Fruit fly (Drosophila melanogaster) S2 (cell line): Measurements from ENCODE around the gene TwdlM.

Source experiments
- CG8478 ChIP-seq: fragments of >200 bp; optimal IDR thresholded peaks from 2 replicates; lab custom pipeline; 2018
- CTCF ChIP-seq, 2 experiments: fragments of >200 bp; optimal IDR thresholded peaks; 2 replicates each; lab custom pipeline; 2018

TwdlM gene

DNA sequence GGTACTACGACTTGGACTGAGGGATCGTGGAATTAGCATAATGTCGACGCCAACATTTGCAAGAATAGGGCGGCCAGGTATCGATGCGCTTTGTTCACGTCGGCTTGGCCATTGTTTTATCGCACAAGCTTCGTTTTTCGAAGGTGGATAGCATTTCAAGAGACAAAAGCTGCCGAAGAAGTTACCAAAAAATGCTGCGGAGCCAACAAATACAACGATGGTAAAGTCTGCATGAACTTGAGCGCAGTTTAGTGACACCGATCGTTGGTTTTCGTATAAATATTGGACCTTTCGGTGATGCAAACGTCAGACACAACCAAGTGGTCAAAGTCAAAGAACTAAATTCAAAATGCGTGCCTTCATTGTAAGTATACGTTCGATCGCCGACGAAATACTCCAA is at the start of gene TwdlM:
TwdlM (plus strand) TSS at position 301 of the 400 bp plus-strand sequence.
- TF ChIP-seq CTCF (optimal IDR thresholded peaks at IDR 0.05; lab: Kevin White, UChicago), result no peak

DNA sequence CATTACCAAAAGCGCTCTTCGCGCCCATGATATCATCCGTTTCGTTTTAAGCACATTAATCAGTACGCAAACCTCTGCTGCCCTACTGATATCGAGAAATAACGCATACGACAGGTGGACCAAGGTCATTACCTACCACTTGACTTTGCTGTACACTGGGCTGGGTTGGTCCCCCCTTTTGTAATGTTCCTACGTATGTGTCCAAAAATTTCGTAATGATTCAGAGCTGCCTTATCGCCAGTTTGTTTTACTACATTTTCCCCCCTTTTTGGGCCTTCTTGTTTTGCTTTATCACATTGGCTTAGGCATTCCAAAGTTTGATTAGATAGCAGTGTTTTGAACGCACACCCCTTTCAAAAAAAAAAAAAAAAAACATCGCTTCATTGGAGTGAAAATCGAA is 48.5 kb upstream of the TwdlM start:
- no peak for TF ChIP-seq CG8478
- TF ChIP-seq CTCF (optimal IDR thresholded peaks at IDR 0.05; lab: Kevin White, UChicago), result no peak

DNA sequence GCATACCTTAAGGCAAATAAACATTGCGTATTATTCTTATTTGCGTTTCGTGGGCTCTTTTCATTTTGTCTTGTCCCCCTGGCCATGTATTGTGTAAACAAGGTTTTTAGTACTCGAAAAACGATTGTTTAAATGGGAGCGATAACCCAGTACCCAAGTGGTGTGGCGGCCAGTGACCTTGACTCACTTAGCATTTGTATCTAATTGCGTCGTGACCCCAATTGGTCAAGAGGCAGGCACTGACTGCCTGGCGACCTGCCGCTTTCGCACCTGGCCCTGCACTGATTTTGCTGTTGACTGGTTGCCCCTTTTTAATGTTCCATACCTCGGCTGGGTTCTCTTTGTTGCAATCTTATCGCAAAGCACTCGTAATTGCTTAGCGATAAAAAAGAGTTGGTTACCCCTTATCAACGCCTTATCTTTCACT is 30.7 kb upstream of the TwdlM start:
- TF ChIP-seq CTCF (optimal IDR thresholded peaks at IDR 0.05; lab: Kevin White, UChicago), result no peak
- TF ChIP-seq CG8478, result no peak

DNA sequence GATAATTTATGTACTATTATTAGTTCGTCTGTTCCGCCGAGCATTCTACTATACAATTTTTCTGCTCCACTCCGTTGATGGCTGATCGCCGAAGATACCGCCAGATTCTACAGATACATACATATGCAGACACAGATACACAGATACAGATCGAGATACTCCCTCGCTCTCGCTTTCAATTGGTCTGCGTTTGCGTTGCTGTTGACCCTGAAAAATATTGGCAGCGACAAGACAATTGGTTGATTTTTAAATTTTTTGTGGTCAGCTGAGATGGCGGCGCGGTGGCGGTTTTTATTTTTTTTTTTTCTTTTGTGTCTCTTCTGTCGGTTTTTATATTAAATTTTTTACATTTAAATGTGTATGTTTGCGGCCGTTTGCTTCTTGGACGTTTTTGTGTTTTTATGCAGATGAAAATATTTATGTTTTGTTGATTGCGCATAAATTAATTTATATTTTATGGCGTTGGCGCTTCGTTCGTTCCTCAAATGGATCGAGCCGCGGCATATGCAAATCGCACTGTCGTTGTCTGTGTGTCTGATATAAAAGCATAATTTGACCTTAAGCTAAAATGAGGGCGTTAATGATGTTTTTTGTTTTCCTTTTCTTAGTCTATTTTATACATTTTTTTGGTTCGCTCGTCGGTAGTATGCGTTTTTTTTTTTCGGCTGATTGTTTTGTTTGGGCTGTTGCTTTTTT is 24.9 kb upstream of the TwdlM start:
- no peak for TF ChIP-seq CG8478

DNA sequence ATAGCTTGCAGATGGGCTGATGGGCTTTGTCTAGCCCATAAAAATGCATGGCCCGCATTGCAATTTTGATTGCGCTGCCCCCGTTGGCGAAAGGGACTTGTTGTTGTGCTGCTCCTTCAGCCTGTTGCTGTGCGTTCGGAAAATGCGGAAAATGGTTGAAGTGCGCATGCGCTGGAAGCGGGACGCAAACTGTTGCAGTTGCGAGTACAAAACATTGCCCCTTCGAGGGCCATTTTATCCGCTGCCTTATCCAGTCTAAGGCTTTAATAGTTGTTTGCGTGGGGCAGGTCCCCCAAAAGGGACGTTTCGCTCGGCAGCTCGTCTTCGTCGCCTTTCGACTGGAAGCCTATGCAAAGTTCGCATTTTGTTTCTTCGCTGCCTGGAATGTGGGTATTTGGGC is 12.4 kb upstream of the TwdlM start:
- TF ChIP-seq CTCF (optimal IDR thresholded peaks at IDR 0.05; lab: Kevin White, UChicago), result no peak

DNA sequence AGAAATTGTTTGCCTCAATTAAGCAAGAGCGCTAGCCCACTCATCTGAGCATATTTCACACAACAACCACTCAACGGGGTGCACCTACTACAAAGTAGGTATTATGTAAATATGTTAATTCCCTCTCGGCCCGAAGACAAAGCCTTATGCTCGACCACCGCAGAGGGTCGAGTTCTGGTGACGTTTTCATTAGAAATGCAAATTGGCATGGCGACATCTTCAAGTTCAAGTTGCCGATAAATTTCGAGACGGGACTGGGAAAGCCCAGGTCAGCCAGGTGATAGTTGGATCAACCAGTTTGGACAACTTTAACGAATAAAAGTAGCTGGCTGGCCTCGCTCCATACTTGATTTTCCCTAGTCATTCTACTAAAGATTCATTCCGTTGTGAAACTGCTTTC is 3.5 kb upstream of the TwdlM start:
- TF ChIP-seq CG8478 (no peak), CTCF (optimal IDR thresholded peaks at IDR 0.05; lab: Kevin White, UChicago) (no peak)

DNA sequence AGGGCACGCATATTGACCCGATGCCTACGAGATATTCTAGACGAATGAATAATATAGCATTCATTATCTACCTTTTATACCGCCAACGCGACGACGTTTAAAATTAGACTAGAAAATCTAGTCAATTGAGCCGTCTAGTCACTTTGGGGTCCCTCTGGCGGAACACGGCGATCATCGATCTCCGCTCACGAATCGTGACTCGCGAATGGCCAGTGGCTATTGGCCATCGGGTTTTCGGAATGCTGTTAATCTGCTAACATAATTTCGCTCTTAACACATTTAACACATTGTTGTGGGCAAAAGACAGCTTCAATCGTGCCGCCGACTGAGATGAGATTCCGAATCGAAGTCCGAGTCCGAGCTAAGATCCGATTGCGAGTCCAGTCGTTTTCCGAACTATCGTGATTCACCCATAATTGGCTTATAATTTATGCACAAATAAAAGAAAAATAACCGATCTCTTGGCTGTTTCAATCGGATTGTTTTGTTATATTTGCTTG is 2.4 kb downstream of the TwdlM start, which contains the start of gene TwdlP:
TwdlP (minus strand) TSS at position 51 of the 500 bp plus-strand sequence.
- TF ChIP-seq CTCF (optimal IDR thresholded peaks at IDR 0.05; lab: Kevin White, UChicago), result no peak
- no peak for TF ChIP-seq CG8478

DNA sequence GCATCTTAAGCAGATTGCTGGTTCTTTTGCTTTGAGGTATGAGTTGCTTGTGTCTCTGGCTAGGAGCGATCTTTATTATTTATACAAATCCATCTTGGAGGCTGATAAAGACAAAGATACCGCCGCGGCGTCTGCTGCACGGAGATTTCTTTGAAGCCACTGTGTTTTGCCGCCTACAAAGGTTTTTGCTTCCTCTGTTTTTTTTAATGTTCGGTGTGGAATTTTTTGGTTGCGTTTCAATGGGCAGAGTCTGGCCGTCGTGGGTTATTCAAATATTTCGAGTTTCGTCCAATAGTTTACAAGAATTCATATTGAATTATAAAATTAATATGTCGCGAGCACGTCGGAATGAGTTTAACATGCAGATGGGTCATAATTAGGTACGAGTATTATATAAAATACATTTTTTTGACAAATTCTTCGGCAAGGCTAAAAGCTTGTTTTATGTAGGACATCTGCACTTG is 4.6 kb downstream of the TwdlM start, which contains the start of gene TwdlB:
TwdlB (minus strand) TSS at position 51 of the 464 bp plus-strand sequence.
- no peak for TF ChIP-seq CTCF (optimal IDR thresholded peaks at IDR 0.05; lab: Kevin White, UChicago)
- TF ChIP-seq CG8478, result no peak

DNA sequence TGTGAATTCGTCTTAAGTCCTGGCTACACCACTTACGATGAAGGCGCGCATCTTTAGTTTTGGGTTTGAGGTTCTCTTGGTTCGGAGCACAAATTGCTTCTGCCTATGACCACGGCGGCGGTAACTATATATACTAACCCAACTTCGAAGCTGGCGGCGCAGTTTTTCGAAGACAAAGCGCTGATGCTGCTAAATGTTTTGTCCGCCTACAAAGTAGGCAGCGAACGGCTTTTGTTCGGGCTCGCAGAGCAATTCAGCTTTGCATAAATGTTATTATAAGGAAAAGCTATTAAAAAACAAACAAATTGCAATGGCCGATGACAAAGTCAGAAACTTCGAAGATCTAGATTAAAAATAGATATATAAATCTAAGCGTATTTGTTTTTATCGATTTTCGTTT is 6.6 kb downstream of the TwdlM start, which contains the start of gene TwdlL:
TwdlL (minus strand) TSS at position 101 of the 400 bp plus-strand sequence.
- TF ChIP-seq CTCF (optimal IDR thresholded peaks at IDR 0.05; lab: Kevin White, UChicago) (no peak), CG8478 (no peak)

DNA sequence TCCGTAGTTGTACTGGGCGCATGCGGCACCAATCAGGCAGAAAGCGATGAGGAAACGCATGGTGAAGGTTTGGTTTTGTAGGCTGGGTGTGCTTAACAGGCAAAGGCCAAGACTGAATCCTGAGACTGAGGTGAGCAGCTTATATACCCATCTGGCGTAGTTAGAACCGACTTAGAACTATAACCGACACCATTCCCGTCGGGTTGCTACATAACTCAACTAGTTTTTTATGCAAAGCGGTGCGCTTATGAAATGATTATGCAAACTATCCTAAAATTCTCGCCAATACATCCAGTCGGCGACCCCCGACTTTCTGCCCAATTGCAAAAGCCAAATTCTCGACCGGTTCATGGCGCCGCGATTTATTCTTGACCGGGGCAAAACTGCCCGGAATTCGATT is 7.7 kb downstream of the TwdlM start, which contains the start of gene TwdlO:
TwdlO (minus strand) TSS at position 101 of the 400 bp plus-strand sequence.
- TF ChIP-seq CG8478 (no peak), CTCF (optimal IDR thresholded peaks at IDR 0.05; lab: Kevin White, UChicago) (no peak)

DNA sequence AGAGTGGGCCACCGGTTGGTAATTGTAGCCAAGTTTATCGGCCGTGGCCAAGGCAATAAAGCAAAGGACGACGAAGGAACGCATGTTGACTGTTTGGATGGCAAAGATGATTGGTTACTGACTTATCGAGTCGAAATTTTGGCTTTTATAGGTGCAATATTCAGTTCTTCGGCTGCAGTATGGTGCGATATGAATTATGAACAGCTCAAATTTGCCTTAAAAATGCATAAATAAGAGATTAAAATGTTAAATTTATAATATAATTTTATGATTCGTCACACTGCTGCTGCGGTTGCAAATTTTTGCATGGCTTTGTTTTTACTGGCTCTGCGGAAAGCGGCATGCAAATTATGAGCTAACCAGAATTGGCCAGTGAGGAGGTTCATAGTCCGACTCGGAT is 9.7 kb downstream of the TwdlM start, which contains the start of gene TwdlK:
TwdlK (minus strand) TSS at position 101 of the 400 bp plus-strand sequence.
- TF ChIP-seq CG8478, result no peak
- TF ChIP-seq CTCF (optimal IDR thresholded peaks at IDR 0.05; lab: Kevin White, UChicago), result no peak

DNA sequence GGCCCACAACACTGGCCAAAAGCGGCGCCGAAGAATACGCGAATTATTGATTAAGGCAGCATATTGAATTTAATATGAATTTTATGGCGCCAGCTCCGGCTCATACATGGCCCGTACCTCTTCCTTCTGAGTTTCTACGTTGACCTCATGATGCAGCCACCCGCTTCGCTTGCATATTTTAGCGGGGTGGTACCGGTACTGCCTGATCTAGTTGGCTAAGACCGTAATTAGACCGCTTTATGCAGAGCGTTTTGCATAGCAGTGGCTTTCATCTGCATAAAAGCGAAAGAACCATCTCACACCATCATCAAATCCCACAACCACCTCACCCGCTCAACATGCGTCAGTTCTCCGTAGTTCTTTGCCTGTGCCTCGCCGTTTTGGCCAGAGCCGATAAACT is 10.7 kb downstream of the TwdlM start, which contains the start of gene TwdlJ:
TwdlJ (plus strand) TSS at position 301 of the 400 bp plus-strand sequence.
- TF ChIP-seq CG8478, result no peak
- no peak for TF ChIP-seq CTCF (optimal IDR thresholded peaks at IDR 0.05; lab: Kevin White, UChicago)

DNA sequence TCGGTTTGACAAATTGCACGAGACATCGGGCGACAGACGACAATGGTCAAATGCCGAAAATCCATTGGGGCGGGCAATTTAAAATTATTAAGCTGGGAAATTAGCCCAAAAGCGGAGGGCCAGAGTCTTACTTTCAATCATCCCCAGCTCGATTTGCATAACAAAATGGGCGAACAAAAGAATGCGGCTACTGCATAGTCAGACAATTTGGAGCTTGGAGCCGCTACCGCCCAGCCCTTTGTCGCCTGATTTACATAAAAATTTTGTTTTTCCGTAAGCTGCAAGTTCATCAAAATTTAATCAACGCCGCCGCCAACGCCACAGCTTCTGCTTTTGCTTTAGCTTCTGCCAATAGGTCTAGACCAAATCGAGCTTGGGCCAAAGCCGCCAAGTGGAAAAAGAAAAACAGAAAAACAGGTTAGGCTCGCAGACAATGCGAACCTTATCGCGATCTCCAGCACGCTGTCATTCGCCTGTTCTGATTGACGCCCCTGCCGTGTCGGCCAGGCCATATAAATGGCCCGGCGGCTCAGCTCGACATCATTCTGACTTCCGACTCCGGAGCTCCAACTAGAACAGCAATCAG is 12.5 kb downstream of the TwdlM start, which contains the start of gene TwdlN:
TwdlN (plus strand) TSS at position 536 of the 586 bp plus-strand sequence.
- TF ChIP-seq CTCF (optimal IDR thresholded peaks at IDR 0.05; lab: Kevin White, UChicago) (no peak), CG8478 (no peak)

DNA sequence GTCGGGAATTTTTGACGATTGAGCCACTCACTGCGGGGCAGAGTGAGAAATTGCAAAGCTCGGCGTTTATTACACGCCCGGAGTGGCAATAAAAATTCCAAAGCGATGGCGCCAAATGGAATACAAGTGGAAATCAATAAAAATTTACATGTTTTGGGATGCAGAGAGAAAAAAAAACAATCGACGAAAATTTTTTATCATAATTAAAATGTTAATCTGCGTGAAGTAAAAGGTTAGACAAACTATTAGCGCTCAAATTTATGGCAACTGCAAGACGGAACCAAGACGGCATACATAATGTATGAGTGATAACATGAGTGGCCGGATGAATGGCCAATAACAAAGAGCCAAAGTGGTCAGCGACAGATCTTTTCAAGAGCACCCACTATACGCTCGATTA is 14.1 kb downstream of the TwdlM start:
- TF ChIP-seq CTCF (optimal IDR thresholded peaks at IDR 0.05; lab: Kevin White, UChicago), result no peak
- no peak for TF ChIP-seq CG8478

DNA sequence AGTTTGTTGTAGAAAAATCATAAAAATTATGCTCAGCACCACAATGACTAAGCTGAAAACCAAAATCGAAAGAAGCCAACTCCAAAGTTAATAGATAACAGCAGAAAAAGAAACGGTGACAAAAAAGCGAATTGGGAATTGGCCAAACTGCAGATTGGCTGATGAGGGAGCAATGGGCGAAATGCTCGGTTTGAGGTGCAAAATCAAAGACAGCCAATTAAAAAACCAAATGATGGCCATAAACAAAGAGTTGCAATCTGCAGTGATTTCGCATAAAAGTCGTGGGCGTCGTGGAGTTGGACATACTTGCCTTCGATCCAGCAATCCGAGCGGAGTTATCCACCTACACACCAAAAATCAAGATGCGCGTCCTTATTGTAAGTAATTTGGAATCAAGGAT is 14.5 kb downstream of the TwdlM start, which contains the start of gene TwdlH:
TwdlH (plus strand) TSS at position 301 of the 400 bp plus-strand sequence.
- no peak for TF ChIP-seq CTCF (optimal IDR thresholded peaks at IDR 0.05; lab: Kevin White, UChicago)
- no peak for TF ChIP-seq CG8478

DNA sequence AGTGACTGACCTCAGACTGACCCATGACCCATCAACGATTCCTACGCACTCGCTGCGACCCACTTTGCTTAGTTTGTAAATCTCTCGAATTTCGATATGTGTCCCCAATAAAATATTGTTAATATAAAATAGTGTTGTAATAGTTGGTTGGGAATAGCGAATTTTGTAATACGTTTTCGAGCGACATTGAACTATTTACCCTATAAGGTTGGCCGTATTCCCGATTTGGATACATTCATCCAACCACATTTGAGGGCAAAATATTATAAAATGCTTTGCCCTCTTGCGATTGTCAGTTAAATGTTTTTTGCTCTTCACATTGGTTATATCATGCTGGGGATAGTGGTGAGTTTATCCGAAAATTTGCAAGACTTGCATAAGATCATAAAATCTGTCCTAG is 15.7 kb downstream of the TwdlM start, which contains the start of gene TwdlR:
TwdlR (plus strand) TSS at position 301 of the 400 bp plus-strand sequence.
- no peak for TF ChIP-seq CTCF (optimal IDR thresholded peaks at IDR 0.05; lab: Kevin White, UChicago)
- no peak for TF ChIP-seq CG8478
